Worm (Caenorhabditis elegans): ENCODE measurements around the gene F36G3.2.

DNA sequence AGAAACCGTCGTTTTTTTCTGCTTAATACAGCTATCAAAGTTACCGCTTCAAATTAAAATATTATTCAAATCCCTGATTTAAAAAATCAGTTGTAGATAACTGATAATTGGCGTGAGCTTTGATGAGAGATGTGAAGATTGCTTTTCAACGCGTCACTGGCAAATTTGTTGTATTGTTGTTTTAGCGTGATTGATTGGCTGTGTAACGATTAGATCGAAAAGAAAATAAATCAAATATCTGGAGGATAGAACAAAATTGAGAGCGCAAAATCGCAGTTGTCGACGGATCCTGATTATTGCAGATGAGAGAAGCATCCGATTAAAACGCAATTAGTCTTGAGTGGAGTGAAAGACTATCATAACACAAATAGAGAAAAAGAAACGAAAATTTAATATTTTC lies 46.8 kb upstream of the F36G3.2 start:
- no peak for TF ChIP-seq hmg-4 (GFP tag; optimal IDR thresholded peaks at IDR 0.05)
- TF ChIP-seq tbx-37 (GFP tag; conservative IDR thresholded peaks at IDR 0.05), result no peak
- no peak for TF ChIP-seq ama-1 (optimal IDR thresholded peaks at IDR 0.05)
- TF ChIP-seq scrt-1 (GFP tag; IDR thresholded peaks at IDR 0.05), result no peak
- no peak for TF ChIP-seq tbx-11 (GFP tag; IDR thresholded peaks at IDR 0.05)
- TF ChIP-seq sea-1 (GFP tag; conservative IDR thresholded peaks at IDR 0.05), result no peak
- no peak for TF ChIP-seq aly-1 (tag; optimal IDR thresholded peaks at IDR 0.05)
- TF ChIP-seq ceh-36 (tag; optimal IDR thresholded peaks at IDR 0.05), result no peak

All from whole organism, early embryonic.